Worm (Caenorhabditis elegans) whole organism, late embryonic: ENCODE measurements around the gene mbk-2.

Experiments
- C08G9.2 ChIP-seq: sonication (generic microtip); optimal IDR thresholded peaks from 2 replicates; lab custom pipeline; 2016; ENCODE audit warnings: mild to moderate bottlenecking, missing genetic modification characterization, moderate library complexity, missing compliant biosample characterization
- F13H6.1 ChIP-seq: sonication (generic microtip); optimal IDR thresholded peaks from 2 replicates; lab custom pipeline; 2016; ENCODE audit warnings: missing genetic modification characterization, missing compliant biosample characterization
- T23F11.4 ChIP-seq: fragments of 200-800 bp; sonication (Bioruptor generic); optimal IDR thresholded peaks from 2 replicates; lab custom pipeline; 2018; ENCODE audit warnings: mild to moderate bottlenecking, missing genetic modification characterization, missing compliant biosample characterization
- Y22D7AL.16 ChIP-seq: sonication (generic microtip); optimal IDR thresholded peaks from 2 replicates; lab custom pipeline; 2016; ENCODE audit warnings: missing genetic modification characterization, missing compliant biosample characterization
- ama-1 ChIP-seq: fragments of 150-350 bp; optimal IDR thresholded peaks from 2 replicates; lab custom pipeline; 2014
- ceh-14 ChIP-seq: sonication (generic microtip); optimal IDR thresholded peaks from 2 replicates; lab custom pipeline; 2016; ENCODE audit warnings: missing genotype, missing genetic modification characterization, missing compliant biosample characterization
- ceh-19 ChIP-seq: fragments of 200-800 bp; sonication (Bioruptor generic); optimal IDR thresholded peaks from 2 replicates; lab custom pipeline; 2018; ENCODE audit warnings: mild to moderate bottlenecking, missing genetic modification characterization, missing compliant biosample characterization
- ceh-22 ChIP-seq: sonication (generic microtip); optimal IDR thresholded peaks from 2 replicates; lab custom pipeline; 2017; ENCODE audit warnings: missing biosample characterization, missing genetic modification characterization
- ceh-24 ChIP-seq: sonication (generic microtip); optimal IDR thresholded peaks from 2 replicates; lab custom pipeline; 2016; ENCODE audit warnings: mild to moderate bottlenecking, missing genetic modification characterization, missing compliant biosample characterization
- ceh-31 ChIP-seq: sonication (generic microtip); optimal IDR thresholded peaks from 2 replicates; lab custom pipeline; 2016; ENCODE audit warnings: missing genetic modification characterization, missing compliant biosample characterization
- ceh-34 ChIP-seq: sonication (generic microtip); optimal IDR thresholded peaks from 2 replicates; lab custom pipeline; 2016; ENCODE audit warnings: mild to moderate bottlenecking, missing genetic modification characterization, missing compliant biosample characterization
- ceh-45 ChIP-seq: fragments of 200-800 bp; sonication (Bioruptor generic); IDR thresholded peaks from 2 replicates; pipeline ENCODE4 v1.3.6; 2022; ENCODE audit warnings: missing genetic modification reagents, missing genetic modification characterization, missing compliant biosample characterization
- ceh-48 ChIP-seq: sonication (generic microtip); optimal IDR thresholded peaks from 2 replicates; lab custom pipeline; 2016; ENCODE audit warnings: missing genetic modification characterization, inconsistent platforms, missing compliant biosample characterization
- ceh-9 ChIP-seq: sonication (generic microtip); optimal IDR thresholded peaks from 2 replicates; lab custom pipeline; 2016; ENCODE audit warnings: mild to moderate bottlenecking, missing genetic modification characterization, inconsistent platforms, missing compliant biosample characterization
- che-1 ChIP-seq: sonication (generic microtip); optimal IDR thresholded peaks from 2 replicates; lab custom pipeline; 2016; ENCODE audit warnings: mild to moderate bottlenecking, missing genetic modification characterization, missing compliant biosample characterization
- eyg-1 ChIP-seq: sonication (generic microtip); optimal IDR thresholded peaks from 2 replicates; lab custom pipeline; 2016; ENCODE audit warnings: missing genotype, missing genetic modification characterization, missing compliant biosample characterization
- fax-1 ChIP-seq: sonication (generic microtip); optimal IDR thresholded peaks from 2 replicates; lab custom pipeline; 2016; ENCODE audit warnings: missing genotype, missing genetic modification characterization, missing compliant biosample characterization
- fkh-10 ChIP-seq: fragments of 150-350 bp; optimal IDR thresholded peaks from 2 replicates; lab custom pipeline; 2014; ENCODE audit warnings: missing biosample characterization, missing genetic modification reagents, missing genetic modification characterization
- fkh-6 ChIP-seq: sonication (generic microtip); optimal IDR thresholded peaks from 2 replicates; lab custom pipeline; 2016; ENCODE audit warnings: missing genetic modification characterization, missing compliant biosample characterization
- hlh-13 ChIP-seq: fragments of 200-800 bp; sonication (Bioruptor generic); optimal IDR thresholded peaks from 2 replicates; lab custom pipeline; 2018; ENCODE audit warnings: mild to moderate bottlenecking, missing genetic modification characterization, missing compliant biosample characterization
- hlh-15 ChIP-seq: sonication (generic microtip); optimal IDR thresholded peaks from 2 replicates; lab custom pipeline; 2016; ENCODE audit warnings: missing genetic modification characterization, missing compliant biosample characterization
- hlh-30 ChIP-seq: sonication (generic microtip); optimal IDR thresholded peaks from 2 replicates; lab custom pipeline; 2017; ENCODE audit warnings: antibody characterized with exemption, missing genetic modification characterization, missing compliant biosample characterization; ENCODE audit not compliant: insufficient read depth
- hlh-6 ChIP-seq: sonication (generic microtip); optimal IDR thresholded peaks from 2 replicates; lab custom pipeline; 2016; ENCODE audit warnings: missing genotype, missing genetic modification characterization, missing compliant biosample characterization
- hlh-8 ChIP-seq: sonication (generic microtip); optimal IDR thresholded peaks from 2 replicates; lab custom pipeline; 2016; ENCODE audit warnings: missing genotype, missing genetic modification characterization, missing compliant biosample characterization
- lim-6 ChIP-seq: sonication (generic microtip); optimal IDR thresholded peaks from 2 replicates; lab custom pipeline; 2016; ENCODE audit warnings: missing genetic modification characterization, missing compliant biosample characterization
- mec-3 ChIP-seq: sonication (generic microtip); optimal IDR thresholded peaks from 2 replicates; lab custom pipeline; 2016; ENCODE audit warnings: borderline replicate concordance, missing genetic modification characterization, missing compliant biosample characterization
- nfya-1 ChIP-seq: sonication (generic microtip); optimal IDR thresholded peaks from 2 replicates; lab custom pipeline; 2017; ENCODE audit warnings: missing genetic modification characterization, mild to moderate bottlenecking, missing compliant biosample characterization, antibody characterized with exemption, moderate library complexity
- nhr-11 ChIP-seq: fragments of 150-350 bp; optimal IDR thresholded peaks from 2 replicates; lab custom pipeline; 2014; ENCODE audit warnings: missing biosample characterization, missing genetic modification characterization
- nhr-232 ChIP-seq: sonication (generic microtip); optimal IDR thresholded peaks from 2 replicates; lab custom pipeline; 2016; ENCODE audit warnings: missing genetic modification characterization, missing compliant biosample characterization
- npax-4 ChIP-seq: sonication (generic microtip); optimal IDR thresholded peaks from 2 replicates; lab custom pipeline; 2016; ENCODE audit warnings: missing genetic modification characterization, missing compliant biosample characterization
- pag-3 ChIP-seq: sonication (generic microtip); optimal IDR thresholded peaks from 2 replicates; lab custom pipeline; 2016; ENCODE audit warnings: missing compliant biosample characterization, missing genetic modification characterization, borderline replicate concordance
- pat-9 ChIP-seq: fragments of 200-800 bp; sonication (Bioruptor generic); optimal IDR thresholded peaks from 2 replicates; lab custom pipeline; 2018; ENCODE audit warnings: mild to moderate bottlenecking, missing genetic modification characterization, moderate library complexity, missing compliant biosample characterization
- pha-2 ChIP-seq: sonication (generic microtip); optimal IDR thresholded peaks from 2 replicates; lab custom pipeline; 2017; ENCODE audit warnings: mild to moderate bottlenecking, missing genetic modification characterization, missing compliant biosample characterization
- pros-1 ChIP-seq: fragments of 150-350 bp; optimal IDR thresholded peaks from 2 replicates; lab custom pipeline; 2014; ENCODE audit warnings: missing biosample characterization, missing genetic modification reagents, missing genetic modification characterization
- ref-2 ChIP-seq: sonication (generic microtip); optimal IDR thresholded peaks from 2 replicates; lab custom pipeline; 2016; ENCODE audit warnings: missing genetic modification characterization, missing compliant biosample characterization
- rnt-1 ChIP-seq: sonication (generic microtip); optimal IDR thresholded peaks from 2 replicates; lab custom pipeline; 2016; ENCODE audit warnings: missing genetic modification characterization, missing compliant biosample characterization
- sox-2 ChIP-seq: fragments of 200-800 bp; sonication (Bioruptor generic); IDR thresholded peaks from 2 replicates; pipeline ENCODE4 v1.3.6; 2022; ENCODE audit warnings: missing genetic modification reagents, missing genetic modification characterization, missing compliant biosample characterization
- sox-4 ChIP-seq: sonication (generic microtip); optimal IDR thresholded peaks from 2 replicates; lab custom pipeline; 2017; ENCODE audit warnings: mild to moderate bottlenecking, missing genetic modification characterization, inconsistent platforms, missing compliant biosample characterization
- syd-9 ChIP-seq: sonication (generic microtip); optimal IDR thresholded peaks from 2 replicates; lab custom pipeline; 2016; ENCODE audit warnings: mild to moderate bottlenecking, missing genetic modification characterization, moderate library complexity, missing compliant biosample characterization
- tbx-7 ChIP-seq: sonication (generic microtip); optimal IDR thresholded peaks from 2 replicates; lab custom pipeline; 2016; ENCODE audit warnings: missing genotype, missing genetic modification characterization, missing compliant biosample characterization
- ttx-3 ChIP-seq: sonication (generic microtip); optimal IDR thresholded peaks from 2 replicates; lab custom pipeline; 2016; ENCODE audit warnings: missing genetic modification reagents, missing genetic modification characterization, missing compliant biosample characterization
- unc-3 ChIP-seq, 2 experiments: fragments of 200-800 bp in 1 of 2; sonication (Bioruptor generic) in 1 of 2; sonication (generic microtip) in 1 of 2; conservative IDR thresholded peaks in 1 of 2; optimal IDR thresholded peaks in 1 of 2; 2 replicates each; pipeline versions ENCODE4 v1.3.6 to Lab custom; 2016 to 2022; ENCODE audit warnings: missing compliant biosample characterization in 2 of 2, missing genetic modification characterization in 2 of 2, missing genetic modification reagents in 1 of 2
- unc-42 ChIP-seq: sonication (generic microtip); optimal IDR thresholded peaks from 2 replicates; lab custom pipeline; 2016; ENCODE audit warnings: missing genotype, missing genetic modification characterization, missing compliant biosample characterization
- unc-55 ChIP-seq: sonication (generic microtip); optimal IDR thresholded peaks from 2 replicates; lab custom pipeline; 2017; ENCODE audit warnings: missing biosample characterization, missing genetic modification reagents, missing genetic modification characterization
- zip-5 ChIP-seq: sonication (generic microtip); optimal IDR thresholded peaks from 2 replicates; lab custom pipeline; 2016; ENCODE audit warnings: missing genetic modification characterization, missing compliant biosample characterization

mbk-2 gene

DNA sequence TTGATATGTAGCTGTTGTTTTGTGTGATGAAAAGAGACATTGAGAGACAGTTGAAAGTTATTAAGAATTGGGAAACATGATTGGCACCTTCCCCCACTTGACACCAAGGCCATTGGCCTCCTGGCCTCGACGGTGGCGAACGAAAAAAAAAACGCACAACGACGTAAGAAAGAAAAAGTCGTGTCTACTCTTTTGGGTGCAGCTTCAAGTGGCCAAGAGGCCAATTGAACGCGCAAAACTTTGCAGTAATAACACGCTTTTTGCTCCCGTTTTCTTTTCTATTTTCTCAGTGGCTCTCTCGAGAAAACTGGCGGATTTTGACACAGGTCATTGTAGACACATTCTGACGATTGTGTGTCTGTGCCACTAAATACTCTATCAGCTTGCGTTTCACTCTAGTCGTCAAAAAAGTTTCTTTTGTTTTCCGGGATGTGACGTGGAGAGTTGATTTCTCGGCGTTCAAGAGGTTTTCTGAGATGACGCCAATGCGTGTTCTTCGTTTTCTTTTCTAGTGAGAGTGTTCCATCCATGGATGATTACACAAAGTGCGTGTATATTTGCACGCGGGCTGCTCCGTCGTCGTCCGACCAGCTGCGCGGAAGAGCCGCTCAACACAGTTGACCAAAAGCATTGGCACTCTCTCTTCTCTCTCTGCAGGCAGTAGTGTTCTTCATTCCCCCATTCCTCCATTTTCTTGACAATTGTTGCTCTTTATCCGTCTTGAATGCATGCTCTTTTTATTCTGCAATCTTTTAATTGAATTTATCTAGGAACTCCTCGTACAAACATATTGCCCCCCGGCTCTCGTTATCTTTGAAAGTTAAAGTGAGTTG, 21.7 kb downstream of the mbk-2 start (continued):
- TF ChIP-seq ceh-31 (tag; lab: Kevin White, UChicago) = peak; percentile 15
- no peak for TF ChIP-seq unc-3 (GFP tag; conservative IDR thresholded peaks at IDR 0.05; lab: Robert Waterston, UW)
- TF ChIP-seq unc-3 (tag; optimal IDR thresholded peaks at IDR 0.05; lab: Kevin White, UChicago) = no peak
- no peak for TF ChIP-seq ceh-19
- TF ChIP-seq Y22D7AL.16 (tag; lab: Kevin White, UChicago) = no peak
- TF ChIP-seq sox-4 = no peak
- no peak for TF ChIP-seq fax-1
- TF ChIP-seq C08G9.2 = no peak
- TF ChIP-seq hlh-8 = no peak
- TF ChIP-seq hlh-15 = no peak
- no peak for TF ChIP-seq pros-1
- TF ChIP-seq, all 69 proteins: peak for 5

DNA sequence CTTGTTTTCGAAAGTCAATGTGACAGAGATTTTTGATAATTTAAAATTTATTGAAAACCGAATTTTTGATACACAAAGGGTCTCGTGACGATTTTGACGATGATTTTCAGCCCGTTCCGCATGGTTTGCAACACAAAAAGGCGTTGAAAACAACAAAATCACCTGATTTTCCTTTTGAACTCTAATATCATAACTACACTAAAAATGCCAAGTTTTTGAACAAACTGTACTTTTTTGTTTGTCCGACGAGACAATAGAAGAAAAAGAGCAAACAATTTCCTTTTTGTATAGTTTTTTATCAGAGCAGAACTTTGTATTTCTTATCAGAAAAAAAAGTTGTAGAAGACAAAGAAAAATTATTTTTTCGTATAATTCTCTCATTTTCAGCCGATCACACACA, 23.2 kb downstream of the mbk-2 start:
- no peak for TF ChIP-seq hlh-13
- no peak for TF ChIP-seq unc-55 (GFP tag; lab: Kevin White, UChicago)
- no peak for TF ChIP-seq sox-2 (GFP tag; lab: Robert Waterston, UW)
- TF ChIP-seq zip-5 (tag; lab: Kevin White, UChicago) = no peak
- TF ChIP-seq tbx-7 (tag; lab: Kevin White, UChicago) = no peak
- TF ChIP-seq fkh-10 (GFP tag; lab: Kevin White, UChicago) = no peak
- no peak for TF ChIP-seq ceh-48
- no peak for TF ChIP-seq che-1 (tag; lab: Kevin White, UChicago)
- no peak for TF ChIP-seq F13H6.1 (tag; lab: Kevin White, UChicago)
- no peak for TF ChIP-seq ceh-14
- TF ChIP-seq lim-6 (tag; lab: Kevin White, UChicago) = no peak
- no peak for TF ChIP-seq ttx-3 (tag; lab: Kevin White, UChicago)
- no peak for TF ChIP-seq pha-2 (tag; lab: Kevin White, UChicago)
- TF ChIP-seq ceh-22 (tag; lab: Kevin White, UChicago) = no peak

- no peak for TF ChIP-seq ref-2 (tag; lab: Kevin White, UChicago)
- no peak for TF ChIP-seq ceh-31 (tag; lab: Kevin White, UChicago)
- no peak for TF ChIP-seq che-1 (tag; lab: Kevin White, UChicago)
- TF ChIP-seq ceh-9 (tag; lab: Kevin White, UChicago) = no peak
- TF ChIP-seq pha-2 (tag; lab: Kevin White, UChicago) = no peak
- no peak for TF ChIP-seq nhr-232 (tag; lab: Kevin White, UChicago)
- no peak for TF ChIP-seq rnt-1 (tag; lab: Kevin White, UChicago)
- no peak for TF ChIP-seq hlh-6 (tag; lab: Kevin White, UChicago)
- no peak for TF ChIP-seq eyg-1 (tag; lab: Kevin White, UChicago)
- no peak for TF ChIP-seq ceh-24
- TF ChIP-seq mec-3 = no peak
- no peak for TF ChIP-seq C08G9.2
- no peak for TF ChIP-seq pag-3
- no peak for TF ChIP-seq unc-42 (tag; lab: Kevin White, UChicago)
- no peak for TF ChIP-seq pros-1
- TF ChIP-seq ceh-45 (GFP tag; lab: Robert Waterston, UW) = no peak
These were observed 24.6 kb downstream of the mbk-2 start for ce11 chrIV:13033516-13033915.

DNA sequence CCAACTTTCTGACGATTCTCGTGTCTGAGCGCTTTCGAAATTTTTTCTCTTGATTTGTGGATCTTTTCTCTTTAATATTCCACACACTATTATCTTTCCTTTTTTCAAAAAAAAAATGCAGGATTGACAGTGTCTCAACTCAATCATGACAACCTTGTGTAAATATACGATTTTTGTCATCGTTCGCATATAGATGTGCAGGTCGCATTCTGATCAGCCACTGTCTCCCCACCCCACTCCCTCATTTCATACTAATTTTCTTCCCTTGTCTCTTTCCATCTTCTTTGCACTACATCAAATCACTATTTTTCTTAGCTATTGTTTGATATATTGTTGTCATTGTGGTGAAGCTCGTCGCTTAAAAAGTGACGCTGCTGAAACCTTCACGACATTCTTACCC, 26.3 kb downstream of the mbk-2 start:
- TF ChIP-seq syd-9 (tag; lab: Kevin White, UChicago) (no peak), sox-2 (GFP tag; lab: Robert Waterston, UW) (no peak), T23F11.4 (GFP tag; lab: Kevin White, UChicago) (no peak), nfya-1 (tag; lab: Kevin White, UChicago) (no peak), ceh-31 (tag; lab: Kevin White, UChicago) (no peak), hlh-13 (no peak), F13H6.1 (tag; lab: Kevin White, UChicago) (no peak), pat-9 (tag; lab: Kevin White, UChicago) (no peak), ceh-24 (no peak), ttx-3 (tag; lab: Kevin White, UChicago) (no peak), nhr-11 (no peak), hlh-30 (tag; lab: Kevin White, UChicago) (no peak), fkh-6 (tag; lab: Kevin White, UChicago) (no peak), npax-4 (tag; lab: Kevin White, UChicago) (no peak), ama-1 (no peak), rnt-1 (tag; lab: Kevin White, UChicago) (no peak), ceh-34 (tag; lab: Kevin White, UChicago) (no peak)
